Worm (Caenorhabditis elegans): Measurements from ENCODE around the gene sta-2.

DNA sequence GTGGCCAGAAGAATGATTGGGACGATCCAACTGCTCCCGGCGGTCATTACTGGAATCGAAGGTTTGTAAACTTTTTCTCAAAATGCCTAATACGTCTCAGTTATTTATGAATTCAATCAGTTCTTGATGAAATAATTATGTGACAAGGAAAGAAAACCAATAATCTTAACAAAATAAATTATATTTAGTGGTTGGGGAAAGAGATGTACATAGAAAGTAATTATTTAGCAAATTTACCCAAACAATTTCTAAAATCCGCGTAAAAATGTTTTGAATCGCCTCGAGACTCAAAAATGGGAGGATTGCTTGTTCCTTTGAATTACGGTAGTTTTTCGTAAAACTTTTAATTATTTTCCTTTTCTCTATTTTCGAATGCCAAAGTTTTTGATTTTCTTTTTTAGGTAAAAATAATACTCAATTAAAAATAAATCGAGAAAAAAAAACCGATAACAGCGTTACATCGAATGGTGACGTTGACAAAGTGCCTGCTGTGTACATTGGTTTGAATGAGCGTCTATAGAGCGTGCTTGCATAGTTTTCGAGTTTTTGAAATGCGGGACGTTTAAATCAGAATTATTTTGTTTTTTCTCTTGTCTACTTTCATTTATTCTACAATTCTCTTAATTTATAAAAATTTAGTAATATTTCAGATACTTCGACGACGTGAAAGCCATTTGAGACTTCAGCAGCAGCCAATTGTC, 11.4 kb upstream of the sta-2 start, which contains the start of the genes aagr-3 and drap-1:
- TF ChIP-seq dao-5 (tag; optimal IDR thresholded peaks at IDR 0.05) (no peak), W03F9.2 (tag; optimal IDR thresholded peaks at IDR 0.05) (peak; percentile 28)

Data from whole organism, L4/young adult.